Fruit fly (Drosophila melanogaster) whole organism, prepupa: ENCODE measurements around the gene CG8034.

Experiments used
- Sox15 ChIP-seq: fragments of 200-800 bp; sonication (Bioruptor generic); optimal IDR thresholded peaks from 3 replicates; lab custom pipeline; 2016; ENCODE audit warnings: missing biosample characterization, missing genetic modification characterization
- spab ChIP-seq: fragments of 200-800 bp; sonication (Bioruptor generic); optimal IDR thresholded peaks from 2 replicates; lab custom pipeline; 2017; ENCODE audit warnings: missing biosample characterization, mild to moderate bottlenecking, missing genetic modification characterization, missing genetic modification reagents

- TF ChIP-seq spab (GFP tag; lab: Kevin White, UChicago) (no peak), Sox15 (GFP tag; lab: Kevin White, UChicago) (no peak)
Observed at dm6 chrX:19259802-19260695, 37.9 kb downstream of the CG8034 start.
